Worm (Caenorhabditis elegans) whole organism, midembryonic: Measurements from ENCODE around the gene nspg-6.
"Not testable (repeated sequence)": the region's sequence is repeated elsewhere in the genome, so short reads cannot be mapped to it uniquely, and the experiment has no call there.

Experiments
- ref-1 ChIP-seq: fragments of 200-800 bp; sonication (Bioruptor generic); conservative IDR thresholded peaks from 2 replicates; pipeline ENCODE4 v1.3.6; 2022; ENCODE audit warnings: missing genetic modification reagents, missing genetic modification characterization, missing compliant biosample characterization
- tab-1 ChIP-seq: fragments of 200-800 bp; sonication (Bioruptor generic); IDR thresholded peaks from 2 replicates; pipeline ENCODE4 v1.3.6; 2022; ENCODE audit warnings: missing genetic modification characterization, missing compliant biosample characterization

ce11 chrIII:7333906-7334531 is 19.2 kb upstream of the nspg-6 start:
- not testable (repeated sequence) for TF ChIP-seq tab-1, ref-1 (GFP tag; lab: Robert Waterston, UW)
